Worm (Caenorhabditis elegans): ENCODE measurements around the gene nspc-12.

Gene nspc-12

DNA sequence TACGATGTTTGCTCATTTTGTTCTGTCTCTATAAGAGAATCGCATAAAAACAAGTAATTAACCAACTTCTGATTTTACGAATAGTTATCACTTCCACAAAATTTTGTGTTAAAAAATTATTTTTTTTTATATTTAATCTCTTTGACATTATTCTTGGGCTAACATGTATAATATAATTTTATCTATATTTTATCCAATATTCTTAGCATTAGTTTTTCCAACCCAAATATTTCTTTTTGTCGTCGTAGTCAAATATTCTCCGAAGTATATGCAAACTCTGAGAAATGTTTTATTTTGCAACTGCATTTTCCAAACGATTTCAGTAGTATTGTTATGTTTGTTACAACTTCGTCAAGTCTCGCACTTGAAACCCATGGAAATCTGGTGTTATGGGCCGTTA is 23.0 kb downstream of the nspc-12 start, which contains the start of gene srd-47:
Gene srd-47 (plus strand): TSS at position 164 of the 400 bp plus-strand sequence.
- TF ChIP-seq F13C5.2 (tag; optimal IDR thresholded peaks at IDR 0.05) (no peak), B0310.2 (tag; optimal IDR thresholded peaks at IDR 0.05) (no peak), tra-4 (tag; optimal IDR thresholded peaks at IDR 0.05) (no peak), sea-1 (GFP tag; conservative IDR thresholded peaks at IDR 0.05) (no peak), hnd-1 (tag; optimal IDR thresholded peaks at IDR 0.05) (no peak), aly-1 (tag; optimal IDR thresholded peaks at IDR 0.05) (no peak)

DNA sequence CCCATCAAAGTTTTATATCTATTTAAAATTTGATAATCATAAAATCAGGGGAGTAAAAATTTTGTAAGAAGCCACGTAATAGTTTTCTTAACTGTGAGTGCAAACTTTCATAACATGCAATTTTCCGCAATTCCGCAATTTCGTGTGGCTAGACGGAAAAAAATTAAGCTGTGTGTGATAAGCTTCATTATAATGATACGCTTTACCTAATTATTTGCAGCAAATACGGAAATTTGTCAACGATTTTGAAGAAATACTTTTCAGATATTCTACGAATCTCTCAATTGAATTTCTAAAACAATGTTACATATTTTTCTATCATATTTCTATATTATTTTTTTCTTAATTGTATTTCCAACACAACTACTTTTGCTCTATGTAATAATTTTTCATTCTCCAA is 24.7 kb downstream of the nspc-12 start, which contains the start of gene srd-46:
Gene srd-46 (plus strand): TSS at position 301 of the 400 bp plus-strand sequence.
- TF ChIP-seq B0310.2 (tag; optimal IDR thresholded peaks at IDR 0.05) (no peak), hmbx-1 (tag; optimal IDR thresholded peaks at IDR 0.05) (no peak), tbx-37 (GFP tag; conservative IDR thresholded peaks at IDR 0.05) (no peak), ets-7 (tag; optimal IDR thresholded peaks at IDR 0.05) (no peak), ceh-36 (tag; optimal IDR thresholded peaks at IDR 0.05) (no peak), scrt-1 (GFP tag; IDR thresholded peaks at IDR 0.05) (no peak), pes-1 (GFP tag; IDR thresholded peaks at IDR 0.05) (no peak), tra-4 (tag; optimal IDR thresholded peaks at IDR 0.05) (no peak)

DNA sequence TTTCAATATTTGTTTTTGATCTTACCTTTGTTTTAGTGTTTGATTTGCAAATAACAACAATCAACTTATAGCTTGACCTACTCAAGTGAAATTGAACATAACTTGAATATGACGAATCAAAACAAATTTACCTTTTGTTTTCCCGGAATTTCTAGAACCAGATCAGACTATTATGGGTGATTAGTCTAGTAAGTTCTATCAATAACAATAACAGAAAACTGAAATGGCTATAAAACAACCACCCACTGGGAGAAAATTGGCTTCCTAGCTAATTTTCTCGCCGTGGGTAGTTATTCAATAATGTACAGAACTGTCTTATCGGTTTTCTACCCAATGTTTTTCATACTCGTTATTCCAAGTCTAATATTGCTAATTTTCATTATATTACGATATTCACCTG is 27.8 kb downstream of the nspc-12 start, which contains the start of gene srd-45:
Gene srd-45 (plus strand): TSS at position 301 of the 400 bp plus-strand sequence.
- TF ChIP-seq hmbx-1 (tag; optimal IDR thresholded peaks at IDR 0.05) (no peak), F13C5.2 (tag; optimal IDR thresholded peaks at IDR 0.05) (no peak), sea-1 (GFP tag; conservative IDR thresholded peaks at IDR 0.05) (no peak), scrt-1 (GFP tag; IDR thresholded peaks at IDR 0.05) (no peak), aly-1 (tag; optimal IDR thresholded peaks at IDR 0.05) (no peak), tra-4 (tag; optimal IDR thresholded peaks at IDR 0.05) (no peak), tbx-11 (GFP tag; IDR thresholded peaks at IDR 0.05) (no peak), flt-1 (GFP tag; IDR thresholded peaks at IDR 0.05) (no peak), hmg-4 (GFP tag; optimal IDR thresholded peaks at IDR 0.05) (no peak), ets-7 (tag; optimal IDR thresholded peaks at IDR 0.05) (no peak), ceh-13 (GFP tag; optimal IDR thresholded peaks at IDR 0.05) (no peak), hnd-1 (tag; optimal IDR thresholded peaks at IDR 0.05) (no peak), tbx-37 (GFP tag; conservative IDR thresholded peaks at IDR 0.05) (no peak)

DNA sequence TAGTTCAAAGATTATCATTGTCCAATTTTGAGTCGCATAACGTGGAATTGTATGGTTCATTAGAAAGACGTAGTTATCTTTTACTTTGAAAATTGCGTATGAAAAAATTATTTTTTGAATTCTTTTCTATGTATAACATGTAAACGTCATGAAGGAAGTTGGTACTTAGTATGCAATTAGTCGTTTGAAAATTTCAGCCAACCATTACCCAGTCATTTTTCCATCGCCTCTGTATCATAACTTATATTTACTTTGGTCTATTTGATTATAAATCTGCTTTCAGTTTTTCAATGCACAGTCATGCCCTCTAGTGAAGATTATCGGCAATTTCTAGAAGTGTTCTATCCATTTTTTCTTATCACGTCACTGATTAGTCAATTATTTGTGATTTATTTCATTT is 30.1 kb downstream of the nspc-12 start, which contains the start of gene srd-41:
Gene srd-41 (plus strand): TSS at position 301 of the 400 bp plus-strand sequence.
- no peak for TF ChIP-seq aly-1 (tag; optimal IDR thresholded peaks at IDR 0.05)
- TF ChIP-seq hmg-4 (GFP tag; optimal IDR thresholded peaks at IDR 0.05) = no peak
- TF ChIP-seq tra-4 (tag; optimal IDR thresholded peaks at IDR 0.05) = no peak
- TF ChIP-seq hnd-1 (tag; optimal IDR thresholded peaks at IDR 0.05) = no peak

DNA sequence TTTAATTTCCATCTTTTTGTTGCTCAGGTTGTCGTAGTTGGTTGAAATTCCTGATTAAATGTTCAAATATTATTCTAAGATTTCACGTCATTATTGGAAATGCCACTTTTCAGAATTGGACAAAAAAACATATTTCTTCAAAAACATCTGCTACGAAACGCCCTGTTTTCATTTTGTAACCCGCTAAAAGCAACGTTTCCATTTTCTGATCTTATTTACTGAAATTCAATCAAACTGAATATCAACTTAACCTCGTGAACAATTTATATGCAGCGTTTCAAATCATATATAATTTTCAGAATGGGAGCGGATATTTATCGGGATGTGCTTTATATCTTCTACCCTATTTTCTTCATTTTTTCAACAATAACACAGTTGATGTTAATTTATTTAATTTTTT is 33.0 kb downstream of the nspc-12 start, which contains the start of gene srd-40:
Gene srd-40 (plus strand): TSS at position 301 of the 400 bp plus-strand sequence.
- TF ChIP-seq ama-1 (optimal IDR thresholded peaks at IDR 0.05) (no peak), tbx-11 (GFP tag; IDR thresholded peaks at IDR 0.05) (no peak), hnd-1 (tag; optimal IDR thresholded peaks at IDR 0.05) (no peak), scrt-1 (GFP tag; IDR thresholded peaks at IDR 0.05) (no peak), aly-1 (tag; optimal IDR thresholded peaks at IDR 0.05) (no peak), F13C5.2 (tag; optimal IDR thresholded peaks at IDR 0.05) (no peak), ceh-13 (GFP tag; optimal IDR thresholded peaks at IDR 0.05) (no peak), hmg-4 (GFP tag; optimal IDR thresholded peaks at IDR 0.05) (no peak), pes-1 (GFP tag; IDR thresholded peaks at IDR 0.05) (no peak), flt-1 (GFP tag; IDR thresholded peaks at IDR 0.05) (no peak), ceh-36 (tag; optimal IDR thresholded peaks at IDR 0.05) (no peak), ets-7 (tag; optimal IDR thresholded peaks at IDR 0.05) (no peak), tbx-37 (GFP tag; conservative IDR thresholded peaks at IDR 0.05) (no peak), tra-4 (tag; optimal IDR thresholded peaks at IDR 0.05) (no peak), B0310.2 (tag; optimal IDR thresholded peaks at IDR 0.05) (no peak), sea-1 (GFP tag; conservative IDR thresholded peaks at IDR 0.05) (no peak)

ce11 chrX:12321357-12321756 is 35.1 kb downstream of the nspc-12 start, which contains the start of gene F17A2.13:
TSS of gene F17A2.13 (plus strand) at chrX:12321657.
- TF ChIP-seq ceh-36 (tag; optimal IDR thresholded peaks at IDR 0.05) (no peak), ama-1 (optimal IDR thresholded peaks at IDR 0.05) (no peak), ets-7 (tag; optimal IDR thresholded peaks at IDR 0.05) (no peak), aly-1 (tag; optimal IDR thresholded peaks at IDR 0.05) (no peak), tra-4 (tag; optimal IDR thresholded peaks at IDR 0.05) (no peak), tbx-37 (GFP tag; conservative IDR thresholded peaks at IDR 0.05) (no peak), F13C5.2 (tag; optimal IDR thresholded peaks at IDR 0.05) (no peak), ceh-13 (GFP tag; optimal IDR thresholded peaks at IDR 0.05) (no peak), hmg-4 (GFP tag; optimal IDR thresholded peaks at IDR 0.05) (no peak), pes-1 (GFP tag; IDR thresholded peaks at IDR 0.05) (no peak), sea-1 (GFP tag; conservative IDR thresholded peaks at IDR 0.05) (no peak), tbx-11 (GFP tag; IDR thresholded peaks at IDR 0.05) (no peak), B0310.2 (tag; optimal IDR thresholded peaks at IDR 0.05) (no peak), hmbx-1 (tag; optimal IDR thresholded peaks at IDR 0.05) (no peak), scrt-1 (GFP tag; IDR thresholded peaks at IDR 0.05) (no peak), flt-1 (GFP tag; IDR thresholded peaks at IDR 0.05) (no peak), hnd-1 (tag; optimal IDR thresholded peaks at IDR 0.05) (no peak)

- no peak for TF ChIP-seq ceh-36 (tag; optimal IDR thresholded peaks at IDR 0.05)
- no peak for TF ChIP-seq ceh-13 (GFP tag; optimal IDR thresholded peaks at IDR 0.05)
- no peak for TF ChIP-seq hmg-4 (GFP tag; optimal IDR thresholded peaks at IDR 0.05)
- TF ChIP-seq sea-1 (GFP tag; conservative IDR thresholded peaks at IDR 0.05) = no peak; the same call in 1 of the 2 replicates
- no peak for TF ChIP-seq pes-1 (GFP tag; IDR thresholded peaks at IDR 0.05)
- no peak for TF ChIP-seq tra-4 (tag; optimal IDR thresholded peaks at IDR 0.05)
- no peak for TF ChIP-seq aly-1 (tag; optimal IDR thresholded peaks at IDR 0.05)
- no peak for TF ChIP-seq B0310.2 (tag; optimal IDR thresholded peaks at IDR 0.05)
- TF ChIP-seq hmbx-1 (tag; optimal IDR thresholded peaks at IDR 0.05) = no peak
- TF ChIP-seq tbx-11 (GFP tag; IDR thresholded peaks at IDR 0.05) = no peak
These were observed 35.7 kb downstream of the nspc-12 start, which contains the start of gene ceh-40 for ce11 chrX:12320737-12321136. TSS of gene ceh-40 (minus strand) at chrX:12320777.

All from whole organism, early embryonic.